Worm (Caenorhabditis elegans) whole organism, early embryonic: ENCODE results near the gene lrr-1.
A peak's percentile ranks its signal among the peaks of the same experiment; 100 is the strongest.

Experiments used
- B0310.2 ChIP-seq: sonication (generic microtip); optimal IDR thresholded peaks from 2 replicates; lab custom pipeline; 2016; ENCODE audit warnings: mild to moderate bottlenecking, missing genetic modification characterization, missing compliant biosample characterization
- F13C5.2 ChIP-seq: sonication (generic microtip); optimal IDR thresholded peaks from 2 replicates; lab custom pipeline; 2017; ENCODE audit warnings: mild to moderate bottlenecking, missing genetic modification characterization, inconsistent platforms, missing compliant biosample characterization
- aly-1 ChIP-seq: sonication (generic microtip); optimal IDR thresholded peaks from 2 replicates; lab custom pipeline; 2016; ENCODE audit warnings: missing genetic modification characterization, missing compliant biosample characterization
- ama-1 ChIP-seq: fragments of 150-350 bp; optimal IDR thresholded peaks from 2 replicates; lab custom pipeline; 2014
- ceh-13 ChIP-seq: fragments of 200-800 bp; sonication (Bioruptor generic); optimal IDR thresholded peaks from 2 replicates; lab custom pipeline; 2018; ENCODE audit warnings: mild to moderate bottlenecking, missing genetic modification characterization, missing compliant biosample characterization
- ceh-36 ChIP-seq: sonication (generic microtip); optimal IDR thresholded peaks from 2 replicates; lab custom pipeline; 2016; ENCODE audit warnings: missing genetic modification characterization, inconsistent platforms, missing compliant biosample characterization
- ets-7 ChIP-seq: sonication (generic microtip); optimal IDR thresholded peaks from 2 replicates; lab custom pipeline; 2016; ENCODE audit warnings: missing genotype, missing genetic modification characterization, missing compliant biosample characterization
- flt-1 ChIP-seq: fragments of 200-800 bp; sonication (Bioruptor generic); IDR thresholded peaks from 2 replicates; pipeline ENCODE4 v1.3.6; 2022; ENCODE audit warnings: missing genetic modification characterization, missing compliant biosample characterization
- hmbx-1 ChIP-seq: sonication (generic microtip); optimal IDR thresholded peaks from 2 replicates; lab custom pipeline; 2016; ENCODE audit warnings: mild to moderate bottlenecking, missing genetic modification characterization, missing compliant biosample characterization
- hmg-4 ChIP-seq: fragments of 200-800 bp; sonication (Bioruptor generic); optimal IDR thresholded peaks from 2 replicates; lab custom pipeline; 2018; ENCODE audit warnings: mild to moderate bottlenecking, missing genetic modification characterization, missing compliant biosample characterization
- hnd-1 ChIP-seq: sonication (generic microtip); optimal IDR thresholded peaks from 2 replicates; lab custom pipeline; 2016; ENCODE audit warnings: missing genetic modification characterization, missing compliant biosample characterization
- pes-1 ChIP-seq: fragments of 200-800 bp; sonication (Bioruptor generic); IDR thresholded peaks from 2 replicates; pipeline ENCODE4 v1.3.6; 2022; ENCODE audit warnings: missing genetic modification reagents, missing genetic modification characterization, missing compliant biosample characterization
- scrt-1 ChIP-seq: fragments of 200-800 bp; sonication (Bioruptor generic); IDR thresholded peaks from 2 replicates; pipeline ENCODE4 v1.3.6; 2022; ENCODE audit warnings: missing genetic modification characterization, missing compliant biosample characterization
- sea-1 ChIP-seq: fragments of 200-800 bp; sonication (Bioruptor generic); conservative IDR thresholded peaks from 2 replicates; pipeline ENCODE4 v1.3.6; 2022; ENCODE audit warnings: missing genetic modification characterization, missing compliant biosample characterization
- tbx-11 ChIP-seq: fragments of 200-800 bp; sonication (Bioruptor generic); IDR thresholded peaks from 2 replicates; pipeline ENCODE4 v1.3.6; 2022; ENCODE audit warnings: missing genetic modification characterization, missing compliant biosample characterization
- tbx-37 ChIP-seq: fragments of 200-800 bp; sonication (Bioruptor generic); conservative IDR thresholded peaks from 2 replicates; pipeline ENCODE4 v1.3.6; 2022; ENCODE audit warnings: missing genetic modification reagents, missing genetic modification characterization, missing compliant biosample characterization
- tra-4 ChIP-seq: sonication (generic microtip); optimal IDR thresholded peaks from 2 replicates; lab custom pipeline; 2017; ENCODE audit warnings: missing genetic modification characterization, missing compliant biosample characterization

lrr-1 gene

DNA sequence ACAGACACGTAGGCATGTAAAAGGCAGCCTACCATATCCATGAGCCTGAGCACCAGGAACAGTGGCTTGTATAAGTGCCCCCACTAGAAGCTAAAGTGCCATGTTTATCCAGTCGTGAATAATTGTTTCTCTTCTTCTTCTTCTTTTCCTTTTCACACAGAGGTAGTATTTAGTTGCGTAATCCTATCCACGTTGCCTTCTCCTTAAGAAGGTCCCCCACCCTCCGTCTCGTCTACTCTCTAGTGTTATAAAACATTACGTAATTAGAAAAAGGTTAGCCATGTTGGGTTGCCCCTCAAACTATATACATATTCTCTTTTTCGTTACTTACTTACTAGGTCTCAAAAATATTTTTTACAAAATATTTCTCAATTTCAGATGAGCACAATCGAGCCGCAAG lies 49.6 kb downstream of the lrr-1 start:
- TF ChIP-seq hnd-1 (tag; lab: Kevin White, UChicago) (no peak), ceh-36 (tag; lab: Kevin White, UChicago) (peak; percentile 30), hmg-4 (GFP tag; lab: Kevin White, UChicago) (no peak), ets-7 (tag; lab: Kevin White, UChicago) (no peak), pes-1 (GFP tag; lab: Robert Waterston, UW) (no peak), scrt-1 (GFP tag; lab: Robert Waterston, UW) (no peak), aly-1 (tag; lab: Kevin White, UChicago) (no peak)

- TF ChIP-seq hnd-1 (tag; lab: Kevin White, UChicago) (no peak), ceh-36 (tag; lab: Kevin White, UChicago) (no peak), tbx-37 (GFP tag; lab: Robert Waterston, UW) (no peak), hmg-4 (GFP tag; lab: Kevin White, UChicago) (no peak), pes-1 (GFP tag; lab: Robert Waterston, UW) (no peak), hmbx-1 (no peak), flt-1 (no peak), ama-1 (lab: Kevin White, UChicago) (no peak), aly-1 (tag; lab: Kevin White, UChicago) (no peak), B0310.2 (no peak), scrt-1 (GFP tag; lab: Robert Waterston, UW) (no peak), ceh-13 (GFP tag; lab: Kevin White, UChicago) (no peak), sea-1 (GFP tag; lab: Robert Waterston, UW) (no peak), tbx-11 (GFP tag; lab: Robert Waterston, UW) (no peak), F13C5.2 (no peak), ets-7 (tag; lab: Kevin White, UChicago) (no peak), tra-4 (no peak)
Observed at ce11 chrII:4985961-4986503, 50.2 kb downstream of the lrr-1 start.

ce11 chrII:4984151-4984550 lies 52.1 kb downstream of the lrr-1 start:
- TF ChIP-seq hmbx-1 = no peak
- no peak for TF ChIP-seq F13C5.2
- no peak for TF ChIP-seq flt-1
- TF ChIP-seq ama-1 (lab: Kevin White, UChicago) = no peak
